Worm (Caenorhabditis elegans): ENCODE results near the gene T01B6.1.

T01B6.1 gene

DNA sequence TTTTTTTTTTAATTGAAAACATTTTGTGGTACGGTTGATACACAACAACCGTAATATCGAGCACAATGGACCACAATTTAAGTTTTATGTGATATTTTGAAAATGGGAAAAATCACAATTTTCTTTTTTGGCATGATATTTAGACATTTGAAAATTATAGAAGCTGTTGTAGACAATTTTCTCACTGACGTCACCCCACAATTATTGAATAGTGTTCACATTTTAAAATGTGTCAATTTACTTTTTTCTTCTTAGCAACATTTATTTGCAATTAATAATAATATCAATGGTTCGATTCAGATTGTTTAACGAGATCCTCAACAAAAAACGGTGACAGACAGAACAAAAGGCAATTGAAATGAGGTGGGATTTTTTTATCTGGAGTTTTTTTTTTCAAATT lies at the start of gene T01B6.1:
Gene T01B6.1, plus strand, starts transcription at position 301 of the 400 bp plus-strand sequence.
- TF ChIP-seq mes-4 (tag; optimal IDR thresholded peaks at IDR 0.05), result no peak
- no peak for TF ChIP-seq B0336.3 (GFP tag; IDR thresholded peaks at IDR 0.05)
- no peak for TF ChIP-seq him-1 (tag; optimal IDR thresholded peaks at IDR 0.05)
- no peak for TF ChIP-seq ceh-58 (GFP tag; IDR thresholded peaks at IDR 0.05)
- no peak for TF ChIP-seq zim-3 (tag; optimal IDR thresholded peaks at IDR 0.05)
- no peak for TF ChIP-seq nhr-27 (tag; optimal IDR thresholded peaks at IDR 0.05)

DNA sequence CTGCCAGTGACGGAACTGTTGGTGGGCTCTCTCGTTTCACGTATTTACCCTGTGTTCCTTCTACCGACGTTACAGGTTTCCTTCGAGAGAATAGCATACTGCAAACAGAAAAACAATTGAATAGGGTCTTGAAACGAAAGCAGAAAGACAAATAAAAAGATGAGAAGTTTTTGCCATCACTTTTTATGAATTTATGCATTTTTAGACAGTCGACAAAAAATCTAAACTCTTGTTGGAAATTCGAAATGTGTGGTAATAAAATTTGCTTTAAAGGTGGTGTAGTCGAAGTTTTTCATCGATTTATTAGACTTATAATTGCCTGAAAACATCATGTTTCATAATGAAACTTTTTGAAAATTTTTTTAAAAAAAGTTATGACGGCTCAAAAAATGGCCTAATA lies 48.4 kb upstream of the T01B6.1 start, which contains the start of gene sav-1:
Gene sav-1, minus strand, starts transcription at position 101 of the 400 bp plus-strand sequence.
- TF ChIP-seq Y67H2A.10 (GFP tag; conservative IDR thresholded peaks at IDR 0.05), result no peak
- TF ChIP-seq gei-17 (GFP tag; optimal IDR thresholded peaks at IDR 0.05), result no peak
- TF ChIP-seq C06A6.2 (GFP tag; conservative IDR thresholded peaks at IDR 0.05), result no peak
- no peak for TF ChIP-seq lir-1 (GFP tag; conservative IDR thresholded peaks at IDR 0.05)
- TF ChIP-seq atf-7 (tag; optimal IDR thresholded peaks at IDR 0.05), result no peak
- no peak for TF ChIP-seq sdz-38 (tag; optimal IDR thresholded peaks at IDR 0.05)
- TF ChIP-seq tlf-1 (GFP tag; optimal IDR thresholded peaks at IDR 0.05), result no peak
- TF ChIP-seq aptf-2 (GFP tag; conservative IDR thresholded peaks at IDR 0.05), result no peak
- TF ChIP-seq akir-1 (GFP tag; optimal IDR thresholded peaks at IDR 0.05), result no peak

DNA sequence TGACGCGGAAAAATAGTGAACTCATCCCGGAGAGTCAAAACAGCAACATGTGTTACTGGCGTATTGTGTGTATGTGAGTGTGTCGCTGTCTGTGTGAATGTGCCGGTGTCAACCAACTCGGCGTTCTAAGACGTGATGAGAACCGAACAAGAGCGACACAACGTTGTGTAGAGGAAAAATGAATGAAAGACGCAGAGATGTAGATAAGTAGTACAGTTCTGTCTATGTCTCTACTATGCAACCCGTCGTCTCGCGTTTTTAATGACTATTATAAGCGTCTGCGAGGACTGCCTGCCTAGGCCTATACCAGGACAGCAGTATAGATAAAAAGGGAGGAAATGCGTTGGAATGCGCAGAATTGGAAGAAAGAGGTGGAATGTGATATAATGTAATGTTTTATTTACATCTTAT lies 47.5 kb upstream of the T01B6.1 start:
- TF ChIP-seq B0336.3 (GFP tag; IDR thresholded peaks at IDR 0.05), result no peak
- no peak for TF ChIP-seq die-1 (tag; optimal IDR thresholded peaks at IDR 0.05)
- TF ChIP-seq atf-7 (tag; optimal IDR thresholded peaks at IDR 0.05), result peak; percentile 12
- no peak for TF ChIP-seq ztf-3 (GFP tag; optimal IDR thresholded peaks at IDR 0.05)
- no peak for TF ChIP-seq F52B5.7 (tag; optimal IDR thresholded peaks at IDR 0.05)
- TF ChIP-seq ztf-22 (GFP tag; optimal IDR thresholded peaks at IDR 0.05), result no peak
- TF ChIP-seq unc-130 (GFP tag; optimal IDR thresholded peaks at IDR 0.05), result no peak
- peak; percentile 26 for TF ChIP-seq ets-4 (GFP tag; optimal IDR thresholded peaks at IDR 0.05)
- TF ChIP-seq attf-5 (GFP tag; optimal IDR thresholded peaks at IDR 0.05), result no peak
- peak; percentile 29 for TF ChIP-seq lin-40 (tag; optimal IDR thresholded peaks at IDR 0.05)
- peak; percentile 60 for TF ChIP-seq K12H6.12 (tag; optimal IDR thresholded peaks at IDR 0.05)
- TF ChIP-seq nhr-27 (tag; optimal IDR thresholded peaks at IDR 0.05), result no peak
- TF ChIP-seq ceh-100 (GFP tag; IDR thresholded peaks at IDR 0.05), result no peak
- no peak for TF ChIP-seq C06A6.2 (GFP tag; conservative IDR thresholded peaks at IDR 0.05)
- no peak for TF ChIP-seq K11D2.4 (GFP tag; IDR thresholded peaks at IDR 0.05)
- TF ChIP-seq unc-62 (GFP tag; optimal IDR thresholded peaks at IDR 0.05), result no peak
- TF ChIP-seq let-607 (tag; optimal IDR thresholded peaks at IDR 0.05), result peak in 1 of 2 experiments; percentile 22
- TF ChIP-seq nfya-1 (tag; optimal IDR thresholded peaks at IDR 0.05; ENCODE audit: borderline replicate concordance, insufficient read depth), result no peak
- no peak for TF ChIP-seq madf-10 (tag; optimal IDR thresholded peaks at IDR 0.05)
- TF ChIP-seq nhr-80 (tag; optimal IDR thresholded peaks at IDR 0.05), result peak; percentile 77
- TF ChIP-seq nhr-120 (GFP tag; IDR thresholded peaks at IDR 0.05), result no peak
- TF ChIP-seq ZK185.1 (tag; optimal IDR thresholded peaks at IDR 0.05; ENCODE audit: poor library complexity, severe bottlenecking), result no peak
- no peak for TF ChIP-seq sdz-38 (tag; optimal IDR thresholded peaks at IDR 0.05)
- TF ChIP-seq ztf-6 (GFP tag; IDR thresholded peaks at IDR 0.05), result no peak
- no peak for TF ChIP-seq hlh-12 (tag; optimal IDR thresholded peaks at IDR 0.05)
- no peak for TF ChIP-seq rec-8 (tag; optimal IDR thresholded peaks at IDR 0.05)
- TF ChIP-seq fkh-3 (tag; optimal IDR thresholded peaks at IDR 0.05), result no peak
- TF ChIP-seq Y53G8AR.9 (GFP tag; conservative IDR thresholded peaks at IDR 0.05), result no peak
- TF ChIP-seq B0261.1 (tag; optimal IDR thresholded peaks at IDR 0.05), result no peak
- TF ChIP-seq rcor-1 (GFP tag; IDR thresholded peaks at IDR 0.05), result 0 out of 2 replicates have a peak, but pooled peaks have one; percentile 28
- TF ChIP-seq hmg-1.2 (GFP tag; IDR thresholded peaks at IDR 0.05), result peak; percentile 60; the same call in 1 of the 2 replicates
- no peak for TF ChIP-seq Y67H2A.10 (GFP tag; conservative IDR thresholded peaks at IDR 0.05)
- no peak for TF ChIP-seq ceh-58 (GFP tag; IDR thresholded peaks at IDR 0.05)
- no peak for TF ChIP-seq bed-2 (GFP tag; IDR thresholded peaks at IDR 0.05)
